Fruit fly (Drosophila melanogaster): ENCODE results near the gene Pmvk.
A peak's percentile ranks its signal among the peaks of the same experiment; 100 is the strongest.

Gene Pmvk

DNA sequence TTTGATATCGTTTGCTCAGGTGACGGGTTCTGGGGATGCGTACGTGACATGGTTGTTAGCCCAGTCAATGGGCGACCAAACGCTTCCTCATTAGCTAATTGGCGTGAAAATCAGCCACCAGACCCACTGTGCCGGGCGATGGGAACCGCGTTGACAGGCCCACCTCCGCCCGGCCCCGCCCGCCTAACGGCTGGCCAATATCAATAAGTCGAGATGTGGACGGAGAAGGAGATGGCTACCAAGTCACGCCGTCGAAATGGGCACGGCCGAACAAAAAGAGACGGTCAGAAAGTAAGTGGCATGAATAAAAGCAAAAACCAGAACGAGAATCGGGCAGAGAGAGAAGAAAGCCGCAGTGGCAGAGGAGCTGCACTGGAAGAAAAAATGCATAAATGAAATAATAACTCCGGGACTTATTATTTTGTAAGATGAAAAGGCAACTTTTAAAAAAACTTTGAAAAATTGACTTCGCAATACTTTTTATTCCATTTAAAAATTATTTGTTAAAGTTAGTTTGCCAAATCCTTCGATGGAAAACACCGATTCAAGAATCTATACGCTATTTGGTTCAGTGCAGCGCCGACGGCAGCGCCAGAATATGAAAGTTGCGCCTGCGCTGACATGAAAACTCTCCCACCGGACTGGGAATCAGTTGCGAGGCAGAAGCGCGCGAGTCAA lies 42.2 kb downstream of the Pmvk start, which contains the start of gene CG13082 (continued):
- TF ChIP-seq vnd (GFP tag; IDR thresholded peaks at IDR 0.05; ENCODE audit: partially characterized antibody) (no peak), Hr51 (GFP tag; optimal IDR thresholded peaks at IDR 0.05) (peak in 1 of 2 experiments; percentile 2), so (GFP tag; IDR thresholded peaks at IDR 0.05) (no peak), D (optimal IDR thresholded peaks at IDR 0.05) (no peak), D (GFP tag; optimal IDR thresholded peaks at IDR 0.05) (peak; percentile 75), CG8281 (tag; optimal IDR thresholded peaks at IDR 0.05) (no peak), CG4424 (GFP tag; optimal IDR thresholded peaks at IDR 0.05) (peak; percentile 75), CG43689 (GFP tag; IDR thresholded peaks at IDR 0.05) (no peak), bcd (GFP tag; optimal IDR thresholded peaks at IDR 0.05) (peak; percentile 39), Sox102F (GFP tag; optimal IDR thresholded peaks at IDR 0.05) (peak; percentile 42), Deaf1 (tag; optimal IDR thresholded peaks at IDR 0.05) (no peak), bsh (GFP tag; optimal IDR thresholded peaks at IDR 0.05) (peak; percentile 77 to 90), dmrt11E (tag; optimal IDR thresholded peaks at IDR 0.05) (peak; percentile 74), az2 (GFP tag; optimal IDR thresholded peaks at IDR 0.05) (peak; percentile 53), CG14710 (tag; optimal IDR thresholded peaks at IDR 0.05) (peak; percentile 79), rib (GFP tag; IDR thresholded peaks at IDR 0.05) (no peak), Bteb2 (GFP tag; optimal IDR thresholded peaks at IDR 0.05) (no peak), CG18764 (GFP tag; optimal IDR thresholded peaks at IDR 0.05) (no peak), sim (GFP tag; IDR thresholded peaks at IDR 0.05) (peak; percentile 4; the same call in 1 of the 2 replicates), Sin3A (optimal IDR thresholded peaks at IDR 0.05) (no peak), CG2202 (tag; optimal IDR thresholded peaks at IDR 0.05) (peak; percentile 58), CG4404 (GFP tag; IDR thresholded peaks at IDR 0.05) (no peak), Hr3 (GFP tag; optimal IDR thresholded peaks at IDR 0.05) (peak; percentile 26), pnt (GFP tag; optimal IDR thresholded peaks at IDR 0.05) (peak; percentile 5), CG42726 (GFP tag; IDR thresholded peaks at IDR 0.05; ENCODE audit: partially characterized antibody) (no peak), CG2889 (GFP tag; IDR thresholded peaks at IDR 0.05) (no peak), CG32767 (GFP tag; IDR thresholded peaks at IDR 0.05) (0 out of 2 replicates have a peak, but pooled peaks have one; percentile 16), fu2 (GFP tag; optimal IDR thresholded peaks at IDR 0.05) (no peak), gsb (GFP tag; IDR thresholded peaks at IDR 0.05) (no peak)

DNA sequence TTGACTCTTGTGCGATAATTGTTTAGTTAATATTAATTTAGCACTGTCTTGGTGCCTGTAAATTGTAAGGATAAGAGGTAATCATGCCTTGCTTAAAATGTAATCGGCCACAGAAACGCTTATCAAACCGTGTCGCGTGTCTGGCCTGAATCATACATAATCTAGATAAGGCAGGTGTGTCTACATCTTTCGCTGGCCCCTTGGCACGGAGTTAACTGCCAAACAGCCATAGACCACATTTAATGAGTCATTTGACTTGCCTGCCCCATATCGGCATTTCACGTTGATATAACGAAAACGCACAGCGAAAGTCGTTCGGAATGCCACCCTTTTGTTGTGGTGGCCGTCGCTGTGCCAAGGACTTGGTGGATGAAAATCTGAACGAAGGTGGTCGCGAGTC lies 44.9 kb downstream of the Pmvk start, which contains the start of gene CG31697:
CG31697 (plus strand) TSS at position 215 of the 400 bp plus-strand sequence.
- TF ChIP-seq sens (GFP tag) (peak; percentile 56), CG1233 (GFP tag; optimal IDR thresholded peaks at IDR 0.05) (no peak), CG17802 (tag; optimal IDR thresholded peaks at IDR 0.05) (no peak), klu (GFP tag; IDR thresholded peaks at IDR 0.05) (no peak), CG11696 (GFP tag; IDR thresholded peaks at IDR 0.05) (no peak), Dfd (GFP tag; optimal IDR thresholded peaks at IDR 0.05) (no peak), Med (GFP tag) (peak; percentile 43), bab2 (GFP tag; optimal IDR thresholded peaks at IDR 0.05) (no peak), BtbVII (GFP tag; optimal IDR thresholded peaks at IDR 0.05) (no peak), cwo (GFP tag; optimal IDR thresholded peaks at IDR 0.05) (peak; percentile 75), chinmo (GFP tag; IDR thresholded peaks at IDR 0.05; ENCODE audit: partially characterized antibody) (no peak), CG16779 (GFP tag; IDR thresholded peaks at IDR 0.05) (no peak), lola (GFP tag; optimal IDR thresholded peaks at IDR 0.05) (no peak), exex (tag; optimal IDR thresholded peaks at IDR 0.05) (peak; percentile 78), CG8944 (GFP tag; optimal IDR thresholded peaks at IDR 0.05) (no peak), CG34376 (GFP tag; optimal IDR thresholded peaks at IDR 0.05) (peak; percentile 35), CG11085 (GFP tag; IDR thresholded peaks at IDR 0.05) (no peak), CG33213 (GFP tag; optimal IDR thresholded peaks at IDR 0.05) (no peak), Side (GFP tag; optimal IDR thresholded peaks at IDR 0.05) (no peak), dpn (GFP tag; optimal IDR thresholded peaks at IDR 0.05) (no peak), sd (tag; optimal IDR thresholded peaks at IDR 0.05) (peak; percentile 69), grn (GFP tag; optimal IDR thresholded peaks at IDR 0.05) (peak; percentile 21), Atf-2 (GFP tag; optimal IDR thresholded peaks at IDR 0.05) (no peak)

All from whole organism, embryonic.